Worm (Caenorhabditis elegans) whole organism, mixed stage, embryonic: Measurements from ENCODE around the gene popl-1.

Experiments used
- M03D4.4 ChIP-seq: sonication (generic microtip); optimal IDR thresholded peaks from 2 replicates; lab custom pipeline; 2017; ENCODE audit warnings: mild to moderate bottlenecking, missing genetic modification characterization, missing compliant biosample characterization
- bed-3 ChIP-seq: fragments of 200-800 bp; sonication (Bioruptor generic); optimal IDR thresholded peaks from 3 replicates; lab custom pipeline; 2018; ENCODE audit warnings: mild to moderate bottlenecking, missing genetic modification characterization, moderate library complexity, missing compliant biosample characterization
- blmp-1 ChIP-seq: fragments of 150-350 bp; optimal IDR thresholded peaks from 2 replicates; lab custom pipeline; 2014; ENCODE audit warnings: missing biosample characterization, missing genetic modification characterization
- ceh-39 ChIP-seq: fragments of 150-350 bp; optimal IDR thresholded peaks from 2 replicates; lab custom pipeline; 2014; ENCODE audit warnings: missing biosample characterization, missing genetic modification characterization
- ceh-43 ChIP-seq: fragments of 200-800 bp; sonication (Bioruptor generic); optimal IDR thresholded peaks from 2 replicates; lab custom pipeline; 2018; ENCODE audit warnings: mild to moderate bottlenecking, missing genetic modification characterization, moderate library complexity, missing compliant biosample characterization
- ceh-83 ChIP-seq: fragments of 200-800 bp; sonication (Bioruptor generic); optimal IDR thresholded peaks from 2 replicates; lab custom pipeline; 2018; ENCODE audit warnings: mild to moderate bottlenecking, missing genetic modification characterization, missing compliant biosample characterization
- ces-1 ChIP-seq: fragments of 150-350 bp; optimal IDR thresholded peaks from 2 replicates; lab custom pipeline; 2014; ENCODE audit warnings: missing biosample characterization, missing genetic modification reagents, missing genetic modification characterization
- cnd-1 ChIP-seq: fragments of 200-800 bp; sonication (Bioruptor generic); optimal IDR thresholded peaks from 2 replicates; lab custom pipeline; 2018; ENCODE audit warnings: mild to moderate bottlenecking, missing genetic modification characterization, missing compliant biosample characterization
- drap-1 ChIP-seq: fragments of 200-800 bp; sonication (Bioruptor generic); optimal IDR thresholded peaks from 3 replicates; lab custom pipeline; 2018; ENCODE audit warnings: mild to moderate bottlenecking, missing genetic modification characterization, missing compliant biosample characterization
- elt-1 ChIP-seq: sonication (generic microtip); optimal IDR thresholded peaks from 2 replicates; lab custom pipeline; 2017; ENCODE audit warnings: missing genetic modification characterization, mild to moderate bottlenecking, missing compliant biosample characterization, antibody characterized with exemption, moderate library complexity, borderline replicate concordance; ENCODE audit not compliant: insufficient read depth
- elt-3 ChIP-seq: fragments of 150-350 bp; optimal IDR thresholded peaks from 2 replicates; lab custom pipeline; 2014; ENCODE audit warnings: missing biosample characterization, missing genetic modification characterization
- flh-1 ChIP-seq: fragments of 200-800 bp; sonication (Bioruptor generic); optimal IDR thresholded peaks from 2 replicates; lab custom pipeline; 2018; ENCODE audit warnings: mild to moderate bottlenecking, missing genetic modification characterization, moderate library complexity, missing compliant biosample characterization
- ham-2 ChIP-seq: fragments of 200-800 bp; sonication (Bioruptor generic); optimal IDR thresholded peaks from 2 replicates; lab custom pipeline; 2018; ENCODE audit warnings: mild to moderate bottlenecking, missing genetic modification characterization, missing compliant biosample characterization
- hlh-1 ChIP-seq: fragments of 150-350 bp; optimal IDR thresholded peaks from 2 replicates; lab custom pipeline; 2014; ENCODE audit warnings: missing biosample characterization, missing genetic modification reagents, missing genetic modification characterization
- lin-32 ChIP-seq: fragments of 200-800 bp; sonication (Bioruptor generic); optimal IDR thresholded peaks from 2 replicates; lab custom pipeline; 2018; ENCODE audit warnings: mild to moderate bottlenecking, missing genetic modification characterization, missing compliant biosample characterization
- lsy-2 ChIP-seq: fragments of 150-350 bp; optimal IDR thresholded peaks from 2 replicates; lab custom pipeline; 2014; ENCODE audit warnings: missing biosample characterization, missing genetic modification characterization
- mab-5 ChIP-seq: fragments of 150-350 bp; optimal IDR thresholded peaks from 2 replicates; lab custom pipeline; 2014; ENCODE audit warnings: missing biosample characterization, missing genetic modification characterization
- mls-2 ChIP-seq: sonication (generic microtip); optimal IDR thresholded peaks from 2 replicates; lab custom pipeline; 2016; ENCODE audit warnings: mild to moderate bottlenecking, missing genetic modification characterization, moderate library complexity, missing compliant biosample characterization
- nhr-12 ChIP-seq: fragments of 150-350 bp; optimal IDR thresholded peaks from 2 replicates; lab custom pipeline; 2014; ENCODE audit warnings: missing biosample characterization, missing genetic modification characterization
- nhr-237 ChIP-seq: fragments of 150-350 bp; optimal IDR thresholded peaks from 2 replicates; lab custom pipeline; 2014; ENCODE audit warnings: missing biosample characterization, missing genetic modification characterization
- nhr-28 ChIP-seq: fragments of 150-350 bp; optimal IDR thresholded peaks from 2 replicates; lab custom pipeline; 2014; ENCODE audit warnings: missing biosample characterization, missing genetic modification characterization
- nhr-76 ChIP-seq: sonication (generic microtip); optimal IDR thresholded peaks from 2 replicates; lab custom pipeline; 2017; ENCODE audit warnings: missing biosample characterization, missing genetic modification characterization
- pha-4 ChIP-seq: fragments of 150-350 bp; optimal IDR thresholded peaks from 2 replicates; lab custom pipeline; 2018; ENCODE audit warnings: missing biosample characterization, missing genetic modification reagents, missing genetic modification characterization
- sem-2 ChIP-seq: fragments of 200-800 bp; sonication (Bioruptor generic); optimal IDR thresholded peaks from 2 replicates; lab custom pipeline; 2018; ENCODE audit warnings: mild to moderate bottlenecking, missing genetic modification characterization, missing compliant biosample characterization
- snpc-4 ChIP-seq: fragments of 150-350 bp; optimal IDR thresholded peaks from 2 replicates; lab custom pipeline; 2014; ENCODE audit warnings: missing biosample characterization, missing genetic modification characterization
- sptf-1 ChIP-seq: sonication (generic microtip); optimal IDR thresholded peaks from 2 replicates; lab custom pipeline; 2017; ENCODE audit warnings: mild to moderate bottlenecking, missing genetic modification characterization, moderate library complexity, missing compliant biosample characterization
- tbx-8 ChIP-seq: fragments of 200-800 bp; sonication (Bioruptor generic); optimal IDR thresholded peaks from 2 replicates; lab custom pipeline; 2018; ENCODE audit warnings: mild to moderate bottlenecking, missing genetic modification characterization, moderate library complexity, missing compliant biosample characterization
- unc-120 ChIP-seq: sonication (generic microtip); optimal IDR thresholded peaks from 2 replicates; lab custom pipeline; 2017; ENCODE audit warnings: missing genetic modification characterization, missing compliant biosample characterization; ENCODE audit not compliant: poor library complexity, severe bottlenecking
- unc-62 ChIP-seq: fragments of 150-350 bp; optimal IDR thresholded peaks from 2 replicates; lab custom pipeline; 2014; ENCODE audit warnings: missing biosample characterization, missing genetic modification reagents, missing genetic modification characterization
- ztf-11 ChIP-seq: fragments of 150-350 bp; optimal IDR thresholded peaks from 2 replicates; lab custom pipeline; 2014; ENCODE audit warnings: missing biosample characterization, missing genetic modification characterization

popl-1 gene

ce11 chrIII:6464913-6465312, 34.2 kb upstream of the popl-1 start, which contains the start of gene nduf-2.2:
Gene nduf-2.2 (plus strand): TSS chrIII:6465222.
- TF ChIP-seq drap-1 (GFP tag; lab: Kevin White, UChicago), result no peak

DNA sequence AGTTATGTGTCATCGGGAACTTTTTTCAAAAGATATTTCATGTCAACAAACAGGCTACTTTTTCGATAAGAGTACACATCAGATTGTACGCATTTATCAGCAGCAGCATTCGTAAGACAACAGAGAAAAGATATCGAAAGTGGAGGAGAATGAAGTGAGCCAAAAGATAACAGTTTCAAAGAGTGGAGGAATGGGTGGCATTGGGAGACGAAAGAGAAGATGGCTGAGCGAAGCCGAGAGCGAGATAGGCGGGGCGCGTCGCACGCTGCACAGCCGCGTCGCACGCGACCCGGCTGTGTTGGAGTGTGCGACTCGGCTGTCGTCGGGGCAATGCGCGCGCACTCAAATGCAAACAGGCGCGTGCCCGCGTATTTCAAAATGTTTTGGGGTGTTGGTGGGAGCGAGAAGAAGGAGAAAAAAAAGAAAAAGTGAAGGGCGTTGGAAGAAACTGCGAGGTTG, 33.4 kb upstream of the popl-1 start:
- TF ChIP-seq nhr-237 (tag; lab: Kevin White, UChicago) (peak; percentile 48), unc-120 (tag; lab: Kevin White, UChicago) (peak; percentile 72), hlh-1 (peak; percentile 46), drap-1 (GFP tag; lab: Kevin White, UChicago) (peak; percentile 22), nhr-12 (tag; lab: Kevin White, UChicago) (no peak), elt-3 (tag; lab: Kevin White, UChicago) (no peak), ham-2 (peak; percentile 27), sptf-1 (tag; lab: Kevin White, UChicago) (peak; percentile 66), pha-4 (tag; lab: Kevin White, UChicago) (peak; percentile 39), M03D4.4 (tag; lab: Kevin White, UChicago) (peak; percentile 64), ceh-43 (GFP tag; lab: Kevin White, UChicago) (no peak), blmp-1 (tag; lab: Kevin White, UChicago) (no peak)

DNA sequence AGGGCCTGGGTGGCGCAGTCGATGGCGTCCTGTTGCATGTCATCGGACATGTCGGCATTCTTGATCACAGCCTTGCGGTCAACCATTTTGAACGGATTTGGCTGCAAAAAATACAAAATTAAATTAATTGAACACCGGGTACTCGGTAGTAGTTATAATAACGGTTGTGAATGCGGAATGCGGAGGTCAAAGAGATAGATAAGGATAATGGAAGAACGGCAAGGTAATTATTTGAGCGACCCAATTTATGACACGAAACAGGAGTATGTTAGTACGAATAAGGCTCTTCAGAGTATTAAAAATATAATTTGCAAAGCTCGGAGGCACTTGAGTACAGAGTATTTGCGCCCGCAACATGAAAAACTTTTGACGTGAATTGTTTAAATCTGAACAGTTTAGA, 32.9 kb upstream of the popl-1 start, which contains the start of gene dlc-1:
Gene dlc-1 (minus strand): TSS at position 101 of the 400 bp plus-strand sequence.
- TF ChIP-seq elt-3 (tag; lab: Kevin White, UChicago) (no peak), tbx-8 (GFP tag; lab: Kevin White, UChicago) (no peak), M03D4.4 (tag; lab: Kevin White, UChicago) (no peak), sptf-1 (tag; lab: Kevin White, UChicago) (no peak), ceh-43 (GFP tag; lab: Kevin White, UChicago) (no peak), ztf-11 (tag; lab: Kevin White, UChicago) (no peak), nhr-28 (tag; lab: Kevin White, UChicago) (no peak), elt-1 (tag; lab: Kevin White, UChicago) (no peak), cnd-1 (tag; lab: Kevin White, UChicago) (no peak), mab-5 (tag; lab: Kevin White, UChicago) (no peak), drap-1 (GFP tag; lab: Kevin White, UChicago) (no peak), ceh-39 (tag; lab: Kevin White, UChicago) (no peak), unc-62 (GFP tag; lab: Kevin White, UChicago) (no peak), nhr-237 (tag; lab: Kevin White, UChicago) (no peak), bed-3 (GFP tag; lab: Kevin White, UChicago) (no peak), mls-2 (tag; lab: Kevin White, UChicago) (no peak), sem-2 (GFP tag; lab: Kevin White, UChicago) (no peak), blmp-1 (tag; lab: Kevin White, UChicago) (no peak), lin-32 (GFP tag; lab: Kevin White, UChicago) (no peak)
- TF ChIP-seq, all 35 proteins: peak for 0

DNA sequence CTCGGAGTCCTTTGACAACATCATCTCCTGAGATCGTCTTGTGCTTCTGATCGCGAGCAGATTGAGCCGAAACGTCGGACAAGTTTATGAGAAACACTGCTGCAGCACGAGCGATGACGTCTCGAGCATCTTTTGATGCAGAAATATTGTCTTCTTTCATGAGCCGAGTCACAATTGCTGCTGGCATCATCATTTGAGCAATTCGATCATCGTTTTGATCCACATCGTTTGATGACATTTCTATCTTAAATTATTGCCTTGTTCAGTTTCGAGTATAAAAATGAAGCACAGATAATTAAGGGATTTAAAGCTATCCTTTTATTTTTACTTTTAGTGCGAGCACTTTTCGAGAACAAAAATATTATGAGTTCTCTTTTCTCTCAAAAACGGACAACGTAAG, 31.9 kb upstream of the popl-1 start, which contains the start of gene T26A5.8:
Gene T26A5.8 (minus strand): TSS at position 247 of the 400 bp plus-strand sequence.
- TF ChIP-seq ztf-11 (tag; lab: Kevin White, UChicago), result no peak
- TF ChIP-seq snpc-4 (tag; lab: Kevin White, UChicago), result no peak
- no peak for TF ChIP-seq elt-3 (tag; lab: Kevin White, UChicago)
- TF ChIP-seq ceh-83, result no peak
- no peak for TF ChIP-seq nhr-76
- TF ChIP-seq lsy-2 (tag; lab: Kevin White, UChicago), result no peak
- no peak for TF ChIP-seq mls-2 (tag; lab: Kevin White, UChicago)
- no peak for TF ChIP-seq ham-2
- no peak for TF ChIP-seq mab-5 (tag; lab: Kevin White, UChicago)
- TF ChIP-seq drap-1 (GFP tag; lab: Kevin White, UChicago), result no peak
- TF ChIP-seq sptf-1 (tag; lab: Kevin White, UChicago), result no peak
- TF ChIP-seq ces-1 (GFP tag; lab: Kevin White, UChicago), result no peak
- no peak for TF ChIP-seq hlh-1
- TF ChIP-seq nhr-237 (tag; lab: Kevin White, UChicago), result no peak
- TF ChIP-seq blmp-1 (tag; lab: Kevin White, UChicago), result no peak
- no peak for TF ChIP-seq unc-62 (GFP tag; lab: Kevin White, UChicago)

ce11 chrIII:6459820-6460219, 29.1 kb upstream of the popl-1 start, which contains the start of gene algn-1:
Gene algn-1 (plus strand): TSS chrIII:6460120.
- TF ChIP-seq snpc-4 (tag; lab: Kevin White, UChicago), result no peak
- TF ChIP-seq nhr-12 (tag; lab: Kevin White, UChicago), result no peak
- no peak for TF ChIP-seq ham-2
- TF ChIP-seq sptf-1 (tag; lab: Kevin White, UChicago), result no peak
- TF ChIP-seq elt-1 (tag; lab: Kevin White, UChicago), result no peak
- TF ChIP-seq unc-120 (tag; lab: Kevin White, UChicago), result no peak
- no peak for TF ChIP-seq sem-2 (GFP tag; lab: Kevin White, UChicago)
- TF ChIP-seq nhr-237 (tag; lab: Kevin White, UChicago), result no peak
- no peak for TF ChIP-seq mab-5 (tag; lab: Kevin White, UChicago)
- TF ChIP-seq flh-1 (GFP tag; lab: Kevin White, UChicago), result no peak
- no peak for TF ChIP-seq ceh-43 (GFP tag; lab: Kevin White, UChicago)
- TF ChIP-seq ces-1 (GFP tag; lab: Kevin White, UChicago), result no peak
